Worm (Caenorhabditis elegans): ENCODE results near the gene srlf-7.

srlf-7 gene

DNA sequence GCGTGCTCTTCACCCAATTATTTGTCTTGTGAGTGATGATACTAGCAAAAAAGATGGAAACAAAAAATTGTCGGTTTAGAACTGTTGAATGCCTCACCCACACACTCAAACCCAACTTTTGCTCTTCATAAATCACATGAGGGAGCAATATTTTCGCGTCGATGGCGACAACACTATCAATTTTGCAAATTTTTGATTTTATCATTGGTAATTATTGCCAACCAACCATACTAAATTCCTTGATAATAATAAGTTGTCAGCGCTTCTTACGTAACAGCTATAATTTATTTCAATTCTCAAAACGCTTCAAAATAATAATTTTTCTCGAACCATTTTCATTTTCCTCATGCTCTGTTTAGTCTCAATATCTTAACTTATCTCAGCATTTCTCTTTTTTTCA is 23.7 kb downstream of the srlf-7 start:
- TF ChIP-seq nfya-1 (tag; optimal IDR thresholded peaks at IDR 0.05; ENCODE audit: insufficient read depth) (no peak), elt-2 (tag; optimal IDR thresholded peaks at IDR 0.05) (peak; percentile 62), sea-2 (GFP tag; optimal IDR thresholded peaks at IDR 0.05) (no peak), pqm-1 (tag; optimal IDR thresholded peaks at IDR 0.05) (peak; percentile 27)

DNA sequence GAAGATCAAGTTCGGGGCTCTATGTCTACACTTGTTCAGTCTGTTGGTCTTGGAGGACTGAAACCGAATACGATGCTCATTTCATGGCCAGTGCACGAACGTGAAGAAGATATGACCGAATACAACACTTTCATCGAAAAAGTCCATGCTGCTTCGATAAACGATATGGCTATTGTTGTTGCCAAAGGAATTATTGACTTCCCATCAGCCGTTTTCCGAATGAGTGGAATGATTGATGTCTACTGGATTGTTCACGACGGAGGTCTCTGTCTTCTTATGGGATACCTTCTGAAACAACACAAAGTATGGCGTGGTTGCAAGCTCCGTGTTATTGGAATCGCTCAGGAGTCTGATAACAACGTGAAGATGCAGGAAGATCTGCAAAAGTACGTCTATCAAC is 27.1 kb downstream of the srlf-7 start:
- TF ChIP-seq fkh-10 (GFP tag; optimal IDR thresholded peaks at IDR 0.05) (no peak), egl-5 (tag; optimal IDR thresholded peaks at IDR 0.05) (no peak), fkh-2 (tag; optimal IDR thresholded peaks at IDR 0.05) (no peak), lin-15B (tag; optimal IDR thresholded peaks at IDR 0.05) (no peak), nhr-25 (tag; optimal IDR thresholded peaks at IDR 0.05) (no peak), hmg-11 (tag; optimal IDR thresholded peaks at IDR 0.05) (no peak), jun-1 (tag; optimal IDR thresholded peaks at IDR 0.05) (no peak), egl-27 (tag; optimal IDR thresholded peaks at IDR 0.05) (no peak), ztf-11 (tag; optimal IDR thresholded peaks at IDR 0.05) (no peak), nhr-23 (tag; optimal IDR thresholded peaks at IDR 0.05) (no peak), ztf-4 (tag; optimal IDR thresholded peaks at IDR 0.05) (no peak)

DNA sequence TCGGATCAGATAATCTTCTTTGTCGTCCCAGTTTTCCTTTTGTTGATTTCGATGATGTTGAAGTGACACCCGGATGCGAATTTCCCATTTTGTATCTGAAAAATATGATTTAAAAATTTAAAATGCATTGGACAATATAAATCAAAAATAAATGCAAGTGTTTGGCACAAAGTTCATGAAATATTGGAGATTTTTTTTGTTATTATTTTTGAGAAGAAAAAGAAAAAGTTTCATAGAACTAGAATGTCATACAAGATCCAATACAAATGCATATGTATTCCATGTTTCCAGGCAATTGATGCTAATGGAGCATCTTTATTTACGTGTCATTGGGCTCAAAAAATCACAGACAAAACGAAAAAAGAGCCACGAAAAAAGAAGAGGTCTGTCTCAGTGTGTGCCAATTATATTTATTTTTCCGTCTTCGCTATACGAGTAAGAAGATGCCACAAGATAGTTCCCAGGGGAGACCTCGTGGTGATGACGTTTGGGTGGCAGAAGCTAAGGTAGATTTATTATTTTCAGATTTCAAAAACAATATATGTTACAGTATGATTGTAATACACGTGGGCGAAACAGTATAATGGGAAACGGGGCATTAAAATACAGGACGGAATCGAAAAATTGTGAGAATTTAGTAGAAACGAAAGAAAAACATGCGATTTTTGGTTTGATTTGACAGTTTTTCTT is 30.5 kb downstream of the srlf-7 start, which contains the start of the genes glb-23 and R13A1.1:
Gene glb-23 (minus strand): TSS at position 101 of the 690 bp plus-strand sequence.
Gene R13A1.1 (plus strand): TSS at position 640 of the 690 bp plus-strand sequence.
- no peak for TF ChIP-seq tbx-2 (tag; optimal IDR thresholded peaks at IDR 0.05)
- no peak for TF ChIP-seq fos-1 (tag; optimal IDR thresholded peaks at IDR 0.05)
- no peak for TF ChIP-seq ceh-82 (tag; optimal IDR thresholded peaks at IDR 0.05)
- TF ChIP-seq nhr-12 (tag; optimal IDR thresholded peaks at IDR 0.05): no peak
- TF ChIP-seq jun-1 (tag; optimal IDR thresholded peaks at IDR 0.05): no peak
- TF ChIP-seq nhr-77 (tag; optimal IDR thresholded peaks at IDR 0.05): no peak
- TF ChIP-seq hmg-11 (tag; optimal IDR thresholded peaks at IDR 0.05): no peak
- no peak for TF ChIP-seq ztf-11 (tag; optimal IDR thresholded peaks at IDR 0.05)
- no peak for TF ChIP-seq lin-39 (tag; optimal IDR thresholded peaks at IDR 0.05)
- TF ChIP-seq mml-1 (tag; optimal IDR thresholded peaks at IDR 0.05): no peak
- TF ChIP-seq fkh-10 (GFP tag; optimal IDR thresholded peaks at IDR 0.05): no peak
- no peak for TF ChIP-seq nhr-43 (tag; optimal IDR thresholded peaks at IDR 0.05; ENCODE audit: poor library complexity, severe bottlenecking)

DNA sequence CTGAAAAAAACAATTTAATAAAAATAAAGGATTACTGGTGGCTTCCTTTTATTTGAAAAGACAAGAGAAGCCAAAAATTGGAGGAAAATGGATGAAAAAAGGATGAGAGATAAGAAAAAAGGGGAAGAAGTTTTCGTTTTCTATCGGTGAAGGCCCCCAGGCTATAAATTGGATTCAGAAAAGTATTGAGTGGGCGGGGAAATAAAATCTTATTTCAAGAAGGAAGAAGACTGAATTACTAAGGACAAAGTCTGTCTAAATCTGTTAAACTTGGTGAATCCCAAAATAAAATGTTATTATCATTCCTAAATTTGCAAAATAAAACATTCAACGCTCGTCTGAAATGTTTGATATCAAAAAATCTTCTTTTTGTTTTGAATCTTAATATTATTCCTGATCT is 33.0 kb downstream of the srlf-7 start:
- TF ChIP-seq fkh-10 (GFP tag; optimal IDR thresholded peaks at IDR 0.05): peak; percentile 18
- no peak for TF ChIP-seq fos-1 (tag; optimal IDR thresholded peaks at IDR 0.05)

DNA sequence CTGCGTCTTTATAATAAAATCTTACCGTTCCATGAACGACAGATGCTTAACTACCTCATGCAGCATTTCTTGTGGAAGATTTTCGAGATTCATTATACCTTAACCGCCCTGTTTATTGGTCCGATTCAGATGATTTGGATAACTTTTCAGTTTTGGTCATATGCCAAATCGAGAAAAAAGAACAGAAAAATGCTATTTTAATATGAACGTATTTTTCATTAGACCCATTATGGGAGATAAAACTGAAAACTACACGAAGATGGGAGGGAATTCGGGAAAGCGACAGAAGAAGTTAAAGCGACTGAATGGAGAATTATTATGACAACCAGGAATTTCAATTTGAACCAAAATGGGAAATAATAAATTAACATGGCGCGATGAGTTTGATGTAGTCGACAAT is 38.0 kb downstream of the srlf-7 start, which contains the start of gene R13A1.10:
Gene R13A1.10 (minus strand): TSS at position 101 of the 400 bp plus-strand sequence.
- TF ChIP-seq jun-1 (tag; optimal IDR thresholded peaks at IDR 0.05) (no peak), unc-62 (GFP tag; optimal IDR thresholded peaks at IDR 0.05) (no peak), egl-5 (tag; optimal IDR thresholded peaks at IDR 0.05) (no peak), lin-39 (tag; optimal IDR thresholded peaks at IDR 0.05) (no peak), nhr-76 (tag; optimal IDR thresholded peaks at IDR 0.05) (no peak), tbx-2 (tag; optimal IDR thresholded peaks at IDR 0.05) (no peak), ceh-82 (tag; optimal IDR thresholded peaks at IDR 0.05) (no peak), R02D3.7 (tag; optimal IDR thresholded peaks at IDR 0.05) (no peak)

DNA sequence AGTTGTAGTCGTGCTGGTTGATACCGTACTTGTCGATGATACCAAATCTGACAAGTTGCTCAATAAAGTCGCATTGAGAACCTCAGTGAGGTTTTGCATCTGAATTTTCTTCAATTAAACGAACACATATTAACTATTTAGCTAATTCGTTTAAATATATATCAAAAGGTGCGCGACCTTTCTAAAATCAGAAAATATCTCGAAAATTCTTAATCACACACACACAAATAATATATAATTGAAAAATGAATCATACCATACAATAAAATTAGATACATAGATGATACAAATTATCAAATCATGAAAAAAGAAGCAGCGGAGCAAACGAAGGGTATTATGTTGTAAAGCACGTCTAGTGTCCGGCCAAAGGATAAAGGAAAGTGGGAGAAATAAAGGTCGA is 39.1 kb downstream of the srlf-7 start, which contains the start of gene D2024.5:
Gene D2024.5 (minus strand): TSS at position 101 of the 400 bp plus-strand sequence.
- no peak for TF ChIP-seq hmg-11 (tag; optimal IDR thresholded peaks at IDR 0.05)
- no peak for TF ChIP-seq sea-2 (GFP tag; optimal IDR thresholded peaks at IDR 0.05)
- no peak for TF ChIP-seq ceh-16 (tag; optimal IDR thresholded peaks at IDR 0.05)
- TF ChIP-seq nhr-237 (tag; optimal IDR thresholded peaks at IDR 0.05): no peak
- no peak for TF ChIP-seq nhr-12 (tag; optimal IDR thresholded peaks at IDR 0.05)
- TF ChIP-seq ztf-11 (tag; optimal IDR thresholded peaks at IDR 0.05): no peak
- no peak for TF ChIP-seq snpc-4 (tag; optimal IDR thresholded peaks at IDR 0.05)
- TF ChIP-seq daf-12 (tag; optimal IDR thresholded peaks at IDR 0.05): no peak
- TF ChIP-seq elt-3 (tag; optimal IDR thresholded peaks at IDR 0.05): no peak
- TF ChIP-seq fkh-2 (tag; optimal IDR thresholded peaks at IDR 0.05): no peak
- no peak for TF ChIP-seq elt-1 (tag; optimal IDR thresholded peaks at IDR 0.05)
- TF ChIP-seq nhr-43 (tag; optimal IDR thresholded peaks at IDR 0.05; ENCODE audit: poor library complexity, severe bottlenecking): no peak
- TF ChIP-seq jun-1 (tag; optimal IDR thresholded peaks at IDR 0.05): no peak
- no peak for TF ChIP-seq skn-1 (tag; optimal IDR thresholded peaks at IDR 0.05)
- TF ChIP-seq nhr-67 (tag; optimal IDR thresholded peaks at IDR 0.05): no peak

Data from whole organism, L3 larva.